Worm (Caenorhabditis elegans) whole organism, L2 larva: ENCODE results near the gene M28.4.

ENCODE experiments used
- C34F6.9 ChIP-seq: fragments of 150-350 bp; optimal IDR thresholded peaks from 2 replicates; lab custom pipeline; 2014; ENCODE audit warnings: missing biosample characterization, missing genetic modification characterization
- F13H6.1 ChIP-seq: sonication (generic microtip); optimal IDR thresholded peaks from 2 replicates; lab custom pipeline; 2016; ENCODE audit warnings: missing genetic modification characterization, missing compliant biosample characterization
- R02D3.7 ChIP-seq: fragments of 150-350 bp; optimal IDR thresholded peaks from 2 replicates; lab custom pipeline; 2014; ENCODE audit warnings: missing biosample characterization, missing genetic modification characterization
- Y55F3AM.14 ChIP-seq: fragments of 200-800 bp; sonication (Bioruptor generic); optimal IDR thresholded peaks from 2 replicates; lab custom pipeline; 2018; ENCODE audit warnings: mild to moderate bottlenecking, missing genetic modification characterization, missing compliant biosample characterization
- ZK546.5 ChIP-seq: sonication (generic microtip); optimal IDR thresholded peaks from 2 replicates; lab custom pipeline; 2017; ENCODE audit warnings: missing biosample characterization, missing genetic modification characterization
- alr-1 ChIP-seq: fragments of 150-350 bp; optimal IDR thresholded peaks from 2 replicates; lab custom pipeline; 2014; ENCODE audit warnings: missing biosample characterization, missing genetic modification characterization
- ama-1 ChIP-seq: fragments of 150-350 bp; optimal IDR thresholded peaks from 2 replicates; lab custom pipeline; 2018; ENCODE audit warnings: inconsistent platforms
- blmp-1 ChIP-seq: sonication (generic microtip); optimal IDR thresholded peaks from 2 replicates; lab custom pipeline; 2017; ENCODE audit warnings: missing genetic modification characterization, mild to moderate bottlenecking, missing compliant biosample characterization, antibody characterized with exemption, moderate library complexity; ENCODE audit not compliant: insufficient read depth
- ceh-82 ChIP-seq: fragments of 150-350 bp; optimal IDR thresholded peaks from 2 replicates; lab custom pipeline; 2014; ENCODE audit warnings: missing biosample characterization, missing genetic modification characterization
- crh-2 ChIP-seq: sonication (generic microtip); optimal IDR thresholded peaks from 2 replicates; lab custom pipeline; 2017; ENCODE audit warnings: missing biosample characterization, missing genetic modification characterization
- dmd-4 ChIP-seq: sonication (generic microtip); optimal IDR thresholded peaks from 2 replicates; lab custom pipeline; 2017; ENCODE audit warnings: missing biosample characterization, missing genetic modification characterization
- egl-27 ChIP-seq: sonication (generic microtip); optimal IDR thresholded peaks from 3 replicates; lab custom pipeline; 2017; ENCODE audit warnings: missing biosample characterization, missing genetic modification reagents, missing genetic modification characterization
- elt-1 ChIP-seq: fragments of 150-350 bp; optimal IDR thresholded peaks from 2 replicates; lab custom pipeline; 2014; ENCODE audit warnings: missing biosample characterization, missing genetic modification characterization
- elt-3 ChIP-seq: sonication (generic microtip); optimal IDR thresholded peaks from 2 replicates; lab custom pipeline; 2017; ENCODE audit warnings: missing biosample characterization, missing genetic modification characterization
- fos-1 ChIP-seq: fragments of 150-350 bp; optimal IDR thresholded peaks from 2 replicates; lab custom pipeline; 2014; ENCODE audit warnings: missing biosample characterization, missing genetic modification characterization
- gmeb-1 ChIP-seq: fragments of 150-350 bp; optimal IDR thresholded peaks from 2 replicates; lab custom pipeline; 2014; ENCODE audit warnings: missing biosample characterization, missing genetic modification characterization
- lin-11 ChIP-seq: fragments of 150-350 bp; sonication (generic microtip); optimal IDR thresholded peaks from 2 replicates; lab custom pipeline; 2014; ENCODE audit warnings: missing biosample characterization, missing genetic modification characterization, inconsistent platforms, mixed read lengths
- lin-39 ChIP-seq: fragments of 150-350 bp; optimal IDR thresholded peaks from 2 replicates; lab custom pipeline; 2014; ENCODE audit warnings: missing biosample characterization, missing genetic modification reagents, missing genetic modification characterization
- mab-5 ChIP-seq: fragments of 150-350 bp; optimal IDR thresholded peaks from 2 replicates; lab custom pipeline; 2014; ENCODE audit warnings: missing biosample characterization, missing genetic modification characterization
- mbf-1 ChIP-seq: sonication (generic microtip); optimal IDR thresholded peaks from 2 replicates; lab custom pipeline; 2017; ENCODE audit warnings: missing biosample characterization, missing genetic modification characterization
- mdl-1 ChIP-seq, 2 experiments: fragments of 150-350 bp in 1 of 2; sonication (generic microtip) in 1 of 2; optimal IDR thresholded peaks; 2 replicates each; lab custom pipeline; 2017; ENCODE audit warnings: missing biosample characterization in 2 of 2, missing genetic modification characterization in 2 of 2
- nhr-10 ChIP-seq: sonication (generic microtip); optimal IDR thresholded peaks from 2 replicates; lab custom pipeline; 2017; ENCODE audit warnings: missing biosample characterization, missing genetic modification characterization
- nhr-11 ChIP-seq: fragments of 150-350 bp; optimal IDR thresholded peaks from 2 replicates; lab custom pipeline; 2014; ENCODE audit warnings: missing biosample characterization, missing genetic modification characterization
- nhr-12 ChIP-seq: fragments of 150-350 bp; optimal IDR thresholded peaks from 2 replicates; lab custom pipeline; 2014; ENCODE audit warnings: missing biosample characterization, missing genetic modification characterization
- nhr-129 ChIP-seq: fragments of 150-350 bp; optimal IDR thresholded peaks from 2 replicates; lab custom pipeline; 2014; ENCODE audit warnings: missing biosample characterization, missing genetic modification characterization
- nhr-237 ChIP-seq: fragments of 150-350 bp; optimal IDR thresholded peaks from 2 replicates; lab custom pipeline; 2014; ENCODE audit warnings: missing biosample characterization, missing genetic modification characterization
- nhr-25 ChIP-seq: fragments of 150-350 bp; sonication (generic microtip); optimal IDR thresholded peaks from 3 replicates; lab custom pipeline; 2014; ENCODE audit warnings: missing biosample characterization, missing genetic modification characterization
- sem-4 ChIP-seq: fragments of 150-350 bp; optimal IDR thresholded peaks from 2 replicates; lab custom pipeline; 2014; ENCODE audit warnings: missing biosample characterization, missing genetic modification reagents, missing genetic modification characterization
- sma-3 ChIP-seq: sonication (generic microtip); optimal IDR thresholded peaks from 2 replicates; lab custom pipeline; 2016; ENCODE audit warnings: missing genetic modification reagents, missing genetic modification characterization, missing compliant biosample characterization
- sma-9 ChIP-seq, 2 experiments: fragments of 150-350 bp in 1 of 2; sonication (generic microtip) in 1 of 2; optimal IDR thresholded peaks; 2 replicates each; lab custom pipeline; 2014 to 2016; ENCODE audit warnings: missing genetic modification characterization in 2 of 2, mild to moderate bottlenecking in 1 of 2, missing biosample characterization in 1 of 2, missing compliant biosample characterization in 1 of 2, missing genetic modification reagents in 1 of 2, moderate library complexity in 1 of 2
- snpc-4 ChIP-seq: fragments of 150-350 bp; optimal IDR thresholded peaks from 2 replicates; lab custom pipeline; 2014; ENCODE audit warnings: missing biosample characterization, missing genetic modification characterization
- unc-62 ChIP-seq: fragments of 150-350 bp; optimal IDR thresholded peaks from 2 replicates; lab custom pipeline; 2014; ENCODE audit warnings: missing biosample characterization, missing genetic modification reagents, missing genetic modification characterization
- zag-1 ChIP-seq: fragments of 150-350 bp; optimal IDR thresholded peaks from 2 replicates; lab custom pipeline; 2014; ENCODE audit warnings: missing biosample characterization, missing genetic modification characterization
- ztf-1 ChIP-seq: fragments of 200-800 bp; sonication (Bioruptor generic); conservative IDR thresholded peaks from 2 replicates; pipeline ENCODE4 v1.3.6; 2022; ENCODE audit warnings: missing genetic modification characterization, missing compliant biosample characterization
- ztf-4 ChIP-seq: fragments of 150-350 bp; optimal IDR thresholded peaks from 2 replicates; lab custom pipeline; 2014; ENCODE audit warnings: missing biosample characterization, missing genetic modification characterization

M28.4 gene

ce11 chrII:10646901-10647566 lies 3.5 kb downstream of the M28.4 start, which contains the start of gene M28.10:
TSS of gene M28.10 (plus strand) at chrII:10647516.
- TF ChIP-seq fos-1 (peak; percentile 1), unc-62 (GFP tag; lab: Kevin White, UChicago) (no peak)

- no peak for TF ChIP-seq sma-3 (GFP tag; lab: Kevin White, UChicago)
- TF ChIP-seq crh-2 (tag; lab: Kevin White, UChicago) = no peak
- TF ChIP-seq elt-1 = no peak
- TF ChIP-seq nhr-25 (tag; lab: Kevin White, UChicago) = no peak
- no peak for TF ChIP-seq ztf-1 (GFP tag; lab: Robert Waterston, UW)
- no peak for TF ChIP-seq ama-1 (lab: Kevin White, UChicago)
- no peak for TF ChIP-seq F13H6.1 (tag; lab: Kevin White, UChicago)
- no peak for TF ChIP-seq C34F6.9 (tag; lab: Kevin White, UChicago)
- TF ChIP-seq zag-1 (tag; lab: Kevin White, UChicago) = no peak
These were observed 8.6 kb downstream of the M28.4 start, which contains the start of gene nphp-1 for ce11 chrII:10652112-10652511. TSS of gene nphp-1 (minus strand) at chrII:10652256.

- TF ChIP-seq sma-9 (GFP tag; optimal IDR thresholded peaks at IDR 0.05; lab: Kevin White, UChicago) (no peak), sma-9 (tag; optimal IDR thresholded peaks at IDR 0.05; lab: Kevin White, UChicago) (no peak), unc-62 (GFP tag; lab: Kevin White, UChicago) (no peak), gmeb-1 (peak; percentile 16)
These were observed 10.1 kb downstream of the M28.4 start for ce11 chrII:10653559-10653958.

- TF ChIP-seq dmd-4 (tag; lab: Kevin White, UChicago) (no peak), sma-9 (GFP tag; optimal IDR thresholded peaks at IDR 0.05; lab: Kevin White, UChicago) (no peak), sma-9 (tag; optimal IDR thresholded peaks at IDR 0.05; lab: Kevin White, UChicago) (no peak), alr-1 (tag; lab: Kevin White, UChicago) (no peak), R02D3.7 (tag; lab: Kevin White, UChicago) (no peak), mab-5 (tag; lab: Kevin White, UChicago) (no peak), mbf-1 (tag; lab: Kevin White, UChicago) (no peak), unc-62 (GFP tag; lab: Kevin White, UChicago) (no peak), egl-27 (tag; lab: Kevin White, UChicago) (no peak), ztf-1 (GFP tag; lab: Robert Waterston, UW) (no peak), nhr-129 (tag; lab: Kevin White, UChicago) (no peak), sem-4 (tag; lab: Kevin White, UChicago) (no peak), nhr-12 (tag; lab: Kevin White, UChicago) (no peak)
These were observed 10.9 kb downstream of the M28.4 start for ce11 chrII:10654435-10654834.

ce11 chrII:10656395-10656794 lies 12.9 kb downstream of the M28.4 start:
- TF ChIP-seq fos-1 (peak; percentile 40), alr-1 (tag; lab: Kevin White, UChicago) (no peak)

ce11 chrII:10657632-10658108 lies 14.2 kb downstream of the M28.4 start, which contains the start of gene lact-3:
TSS of gene lact-3 (minus strand) at chrII:10657682.
- TF ChIP-seq nhr-129 (tag; lab: Kevin White, UChicago) = peak; percentile 0
- TF ChIP-seq F13H6.1 (tag; lab: Kevin White, UChicago) = peak; percentile 32
- TF ChIP-seq ZK546.5 (tag; lab: Kevin White, UChicago) = no peak
- peak; percentile 31 for TF ChIP-seq crh-2 (tag; lab: Kevin White, UChicago)
- TF ChIP-seq mdl-1 (tag; optimal IDR thresholded peaks at IDR 0.05; lab: Kevin White, UChicago) = no peak
- TF ChIP-seq snpc-4 (tag; lab: Kevin White, UChicago) = no peak
- peak; percentile 42 for TF ChIP-seq fos-1

ce11 chrII:10658576-10659256 lies 15.2 kb downstream of the M28.4 start, which contains the start of the genes snu-13 and rsp-7:
TSS of gene snu-13 (minus strand) at chrII:10658626.
TSS of gene rsp-7 (plus strand) at chrII:10659206.
- TF ChIP-seq elt-3 (tag; lab: Kevin White, UChicago) (no peak), snpc-4 (tag; lab: Kevin White, UChicago) (peak; percentile 12), nhr-237 (tag; lab: Kevin White, UChicago) (no peak), dmd-4 (tag; lab: Kevin White, UChicago) (no peak), gmeb-1 (peak; percentile 67), lin-39 (tag; lab: Kevin White, UChicago) (no peak), R02D3.7 (tag; lab: Kevin White, UChicago) (no peak), lin-11 (tag; lab: Kevin White, UChicago) (peak; percentile 49), sma-9 (GFP tag; optimal IDR thresholded peaks at IDR 0.05; lab: Kevin White, UChicago) (peak; percentile 54), sma-9 (tag; optimal IDR thresholded peaks at IDR 0.05; lab: Kevin White, UChicago) (no peak), ztf-4 (tag; lab: Kevin White, UChicago) (no peak), zag-1 (tag; lab: Kevin White, UChicago) (no peak), blmp-1 (tag; lab: Kevin White, UChicago) (peak; percentile 23), F13H6.1 (tag; lab: Kevin White, UChicago) (peak; percentile 55), ztf-1 (GFP tag; lab: Robert Waterston, UW) (no peak), ceh-82 (no peak), nhr-10 (tag; lab: Kevin White, UChicago) (no peak), Y55F3AM.14 (GFP tag; lab: Kevin White, UChicago) (no peak), ama-1 (lab: Kevin White, UChicago) (peak; percentile 15), nhr-11 (tag; lab: Kevin White, UChicago) (no peak), ZK546.5 (tag; lab: Kevin White, UChicago) (peak; percentile 31), nhr-12 (tag; lab: Kevin White, UChicago) (no peak)
